Worm (Caenorhabditis elegans): Measurements from ENCODE around the gene pgp-5.

Gene pgp-5

DNA sequence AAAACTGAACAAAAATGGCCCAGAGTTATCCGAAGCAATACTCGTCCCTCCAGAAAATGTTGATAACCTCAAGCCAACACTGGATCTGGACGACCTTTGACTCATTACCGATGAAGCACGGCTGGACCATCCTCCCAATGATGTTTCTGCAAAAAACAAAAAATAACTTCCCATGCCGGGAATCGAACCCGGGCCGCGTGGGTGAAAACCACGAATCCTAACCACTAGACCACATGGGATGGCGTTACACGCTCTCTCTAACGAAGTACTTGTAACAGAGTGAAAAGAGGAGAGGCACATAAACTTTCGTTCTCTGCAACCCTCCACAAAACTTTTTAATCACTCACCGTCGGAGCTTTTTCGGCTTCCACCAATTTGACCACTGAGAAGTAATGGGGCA lies 37.9 kb downstream of the pgp-5 start (continued):
- TF ChIP-seq ceh-14 (tag; optimal IDR thresholded peaks at IDR 0.05) (peak; percentile 14), pag-3 (tag; optimal IDR thresholded peaks at IDR 0.05; ENCODE audit: borderline replicate concordance) (no peak), K09A11.1 (tag; optimal IDR thresholded peaks at IDR 0.05; ENCODE audit: insufficient read depth) (no peak), mec-3 (tag; optimal IDR thresholded peaks at IDR 0.05; ENCODE audit: borderline replicate concordance) (peak; percentile 41), nhr-232 (tag; optimal IDR thresholded peaks at IDR 0.05) (peak; percentile 52), dmd-4 (tag; optimal IDR thresholded peaks at IDR 0.05; ENCODE audit: borderline replicate concordance) (no peak), sox-2 (GFP tag; IDR thresholded peaks at IDR 0.05) (no peak), tbx-7 (tag; optimal IDR thresholded peaks at IDR 0.05) (peak; percentile 5), dve-1 (tag; optimal IDR thresholded peaks at IDR 0.05) (peak; percentile 50), ceh-18 (tag; optimal IDR thresholded peaks at IDR 0.05) (peak; percentile 17), odd-2 (tag; optimal IDR thresholded peaks at IDR 0.05) (no peak), sox-4 (tag; optimal IDR thresholded peaks at IDR 0.05) (peak; percentile 43), npax-4 (tag; optimal IDR thresholded peaks at IDR 0.05) (no peak), hlh-6 (tag; optimal IDR thresholded peaks at IDR 0.05) (peak; percentile 56), C38D4.7 (GFP tag; optimal IDR thresholded peaks at IDR 0.05) (peak; percentile 52), ceh-24 (tag; optimal IDR thresholded peaks at IDR 0.05) (no peak)

DNA sequence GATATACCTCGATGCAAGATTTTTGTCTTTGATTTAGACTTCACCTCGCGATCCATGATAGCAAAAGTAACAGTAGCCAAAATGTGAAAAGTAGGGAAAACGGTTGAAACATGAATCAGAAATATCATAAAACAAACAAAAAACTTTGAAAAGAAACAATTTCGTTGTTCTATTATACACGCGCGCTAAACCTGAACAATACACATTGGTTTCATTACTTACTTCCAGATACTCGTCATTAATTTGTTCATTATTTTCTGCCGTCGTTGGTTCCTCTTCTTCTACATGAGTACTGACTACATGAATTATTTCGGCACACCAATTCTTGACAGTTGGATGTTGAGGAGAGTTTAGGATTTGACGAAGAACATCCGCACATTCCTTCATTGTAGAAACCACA lies 38.6 kb downstream of the pgp-5 start, which contains the start of gene F31B12.3:
F31B12.3 (minus strand) TSS at position 101 of the 400 bp plus-strand sequence.
- TF ChIP-seq ahr-1 (tag; optimal IDR thresholded peaks at IDR 0.05) = no peak
- TF ChIP-seq ceh-9 (tag; optimal IDR thresholded peaks at IDR 0.05) = no peak
- TF ChIP-seq T23F11.4 (GFP tag; optimal IDR thresholded peaks at IDR 0.05) = no peak
- TF ChIP-seq ceh-18 (tag; optimal IDR thresholded peaks at IDR 0.05) = no peak
- no peak for TF ChIP-seq ets-4 (tag; optimal IDR thresholded peaks at IDR 0.05)
- TF ChIP-seq C08G9.2 (tag; optimal IDR thresholded peaks at IDR 0.05) = no peak
- no peak for TF ChIP-seq hlh-6 (tag; optimal IDR thresholded peaks at IDR 0.05)
- no peak for TF ChIP-seq pha-4 (tag; optimal IDR thresholded peaks at IDR 0.05)

DNA sequence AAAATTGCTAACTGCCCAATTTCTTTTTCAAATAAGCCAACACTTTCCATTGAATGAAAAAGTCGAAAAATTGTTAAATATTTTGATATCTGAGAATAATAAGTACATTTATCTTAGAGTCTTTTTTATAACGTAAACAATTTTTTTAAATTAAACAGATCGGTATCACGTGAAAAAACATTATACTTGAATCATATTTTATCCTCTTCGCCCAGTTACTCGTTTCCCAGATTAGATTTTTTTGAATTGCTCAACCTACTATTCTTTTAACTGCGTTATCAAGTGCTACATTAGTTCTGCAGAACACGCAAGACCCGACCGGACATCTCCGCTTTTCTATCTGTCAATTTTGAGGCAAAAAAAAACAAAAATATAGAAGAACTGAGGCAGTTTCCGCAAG lies 54.7 kb downstream of the pgp-5 start, which contains the start of gene F31B12.4:
F31B12.4 (plus strand) TSS at position 301 of the 400 bp plus-strand sequence.
- TF ChIP-seq hlh-13 (GFP tag; optimal IDR thresholded peaks at IDR 0.05) (no peak), ztf-16 (tag; optimal IDR thresholded peaks at IDR 0.05) (no peak), pros-1 (tag; optimal IDR thresholded peaks at IDR 0.05) (no peak), mec-3 (tag; optimal IDR thresholded peaks at IDR 0.05; ENCODE audit: borderline replicate concordance) (no peak)
